Worm (Caenorhabditis elegans) whole organism, mixed stage, embryonic: ENCODE results near the gene F10C1.8.
A peak's percentile ranks its signal among the peaks of the same experiment; 100 is the strongest.

ENCODE experiments used
- M03D4.4 ChIP-seq: sonication (generic microtip); optimal IDR thresholded peaks from 2 replicates; lab custom pipeline; 2017; ENCODE audit warnings: mild to moderate bottlenecking, missing genetic modification characterization, missing compliant biosample characterization
- bed-3 ChIP-seq: fragments of 200-800 bp; sonication (Bioruptor generic); optimal IDR thresholded peaks from 3 replicates; lab custom pipeline; 2018; ENCODE audit warnings: mild to moderate bottlenecking, missing genetic modification characterization, moderate library complexity, missing compliant biosample characterization
- ceh-39 ChIP-seq: fragments of 150-350 bp; optimal IDR thresholded peaks from 2 replicates; lab custom pipeline; 2014; ENCODE audit warnings: missing biosample characterization, missing genetic modification characterization
- ceh-43 ChIP-seq: fragments of 200-800 bp; sonication (Bioruptor generic); optimal IDR thresholded peaks from 2 replicates; lab custom pipeline; 2018; ENCODE audit warnings: mild to moderate bottlenecking, missing genetic modification characterization, moderate library complexity, missing compliant biosample characterization
- ceh-83 ChIP-seq: fragments of 200-800 bp; sonication (Bioruptor generic); optimal IDR thresholded peaks from 2 replicates; lab custom pipeline; 2018; ENCODE audit warnings: mild to moderate bottlenecking, missing genetic modification characterization, missing compliant biosample characterization
- ces-1 ChIP-seq: fragments of 150-350 bp; optimal IDR thresholded peaks from 2 replicates; lab custom pipeline; 2014; ENCODE audit warnings: missing biosample characterization, missing genetic modification reagents, missing genetic modification characterization
- cnd-1 ChIP-seq: fragments of 200-800 bp; sonication (Bioruptor generic); optimal IDR thresholded peaks from 2 replicates; lab custom pipeline; 2018; ENCODE audit warnings: mild to moderate bottlenecking, missing genetic modification characterization, missing compliant biosample characterization
- drap-1 ChIP-seq: fragments of 200-800 bp; sonication (Bioruptor generic); optimal IDR thresholded peaks from 3 replicates; lab custom pipeline; 2018; ENCODE audit warnings: mild to moderate bottlenecking, missing genetic modification characterization, missing compliant biosample characterization
- elt-3 ChIP-seq: fragments of 150-350 bp; optimal IDR thresholded peaks from 2 replicates; lab custom pipeline; 2014; ENCODE audit warnings: missing biosample characterization, missing genetic modification characterization
- flh-1 ChIP-seq: fragments of 200-800 bp; sonication (Bioruptor generic); optimal IDR thresholded peaks from 2 replicates; lab custom pipeline; 2018; ENCODE audit warnings: mild to moderate bottlenecking, missing genetic modification characterization, moderate library complexity, missing compliant biosample characterization
- ham-2 ChIP-seq: fragments of 200-800 bp; sonication (Bioruptor generic); optimal IDR thresholded peaks from 2 replicates; lab custom pipeline; 2018; ENCODE audit warnings: mild to moderate bottlenecking, missing genetic modification characterization, missing compliant biosample characterization
- hlh-1 ChIP-seq: fragments of 150-350 bp; optimal IDR thresholded peaks from 2 replicates; lab custom pipeline; 2014; ENCODE audit warnings: missing biosample characterization, missing genetic modification reagents, missing genetic modification characterization
- lin-13 ChIP-seq: fragments of 150-350 bp; optimal IDR thresholded peaks from 2 replicates; lab custom pipeline; 2014; ENCODE audit warnings: missing biosample characterization, missing genetic modification characterization
- lin-32 ChIP-seq: fragments of 200-800 bp; sonication (Bioruptor generic); optimal IDR thresholded peaks from 2 replicates; lab custom pipeline; 2018; ENCODE audit warnings: mild to moderate bottlenecking, missing genetic modification characterization, missing compliant biosample characterization
- lsy-2 ChIP-seq: fragments of 150-350 bp; optimal IDR thresholded peaks from 2 replicates; lab custom pipeline; 2014; ENCODE audit warnings: missing biosample characterization, missing genetic modification characterization
- mab-5 ChIP-seq: fragments of 150-350 bp; optimal IDR thresholded peaks from 2 replicates; lab custom pipeline; 2014; ENCODE audit warnings: missing biosample characterization, missing genetic modification characterization
- mep-1 ChIP-seq: fragments of 150-350 bp; optimal IDR thresholded peaks from 2 replicates; lab custom pipeline; 2017; ENCODE audit warnings: missing biosample characterization, missing genetic modification reagents, missing genetic modification characterization, inconsistent platforms
- mls-2 ChIP-seq: sonication (generic microtip); optimal IDR thresholded peaks from 2 replicates; lab custom pipeline; 2016; ENCODE audit warnings: mild to moderate bottlenecking, missing genetic modification characterization, moderate library complexity, missing compliant biosample characterization
- nhr-12 ChIP-seq: fragments of 150-350 bp; optimal IDR thresholded peaks from 2 replicates; lab custom pipeline; 2014; ENCODE audit warnings: missing biosample characterization, missing genetic modification characterization
- nhr-2 ChIP-seq: fragments of 150-350 bp; optimal IDR thresholded peaks from 2 replicates; lab custom pipeline; 2014; ENCODE audit warnings: missing biosample characterization, missing genetic modification characterization
- nhr-237 ChIP-seq: fragments of 150-350 bp; optimal IDR thresholded peaks from 2 replicates; lab custom pipeline; 2014; ENCODE audit warnings: missing biosample characterization, missing genetic modification characterization
- nhr-28 ChIP-seq: fragments of 150-350 bp; optimal IDR thresholded peaks from 2 replicates; lab custom pipeline; 2014; ENCODE audit warnings: missing biosample characterization, missing genetic modification characterization
- nhr-76 ChIP-seq: sonication (generic microtip); optimal IDR thresholded peaks from 2 replicates; lab custom pipeline; 2017; ENCODE audit warnings: missing biosample characterization, missing genetic modification characterization
- pha-4 ChIP-seq: fragments of 150-350 bp; optimal IDR thresholded peaks from 2 replicates; lab custom pipeline; 2018; ENCODE audit warnings: missing biosample characterization, missing genetic modification reagents, missing genetic modification characterization
- sem-2 ChIP-seq: fragments of 200-800 bp; sonication (Bioruptor generic); optimal IDR thresholded peaks from 2 replicates; lab custom pipeline; 2018; ENCODE audit warnings: mild to moderate bottlenecking, missing genetic modification characterization, missing compliant biosample characterization
- snpc-4 ChIP-seq: fragments of 150-350 bp; optimal IDR thresholded peaks from 2 replicates; lab custom pipeline; 2014; ENCODE audit warnings: missing biosample characterization, missing genetic modification characterization
- sptf-1 ChIP-seq: sonication (generic microtip); optimal IDR thresholded peaks from 2 replicates; lab custom pipeline; 2017; ENCODE audit warnings: mild to moderate bottlenecking, missing genetic modification characterization, moderate library complexity, missing compliant biosample characterization
- unc-120 ChIP-seq: sonication (generic microtip); optimal IDR thresholded peaks from 2 replicates; lab custom pipeline; 2017; ENCODE audit warnings: missing genetic modification characterization, missing compliant biosample characterization; ENCODE audit not compliant: poor library complexity, severe bottlenecking
- unc-39 ChIP-seq: fragments of 150-350 bp; optimal IDR thresholded peaks from 2 replicates; lab custom pipeline; 2014; ENCODE audit warnings: missing biosample characterization, missing genetic modification characterization
- unc-62 ChIP-seq: fragments of 150-350 bp; optimal IDR thresholded peaks from 2 replicates; lab custom pipeline; 2014; ENCODE audit warnings: missing biosample characterization, missing genetic modification reagents, missing genetic modification characterization
- zip-8 ChIP-seq: fragments of 150-350 bp; optimal IDR thresholded peaks from 2 replicates; lab custom pipeline; 2014; ENCODE audit warnings: missing biosample characterization, missing genetic modification characterization
- ztf-11 ChIP-seq: fragments of 150-350 bp; optimal IDR thresholded peaks from 2 replicates; lab custom pipeline; 2014; ENCODE audit warnings: missing biosample characterization, missing genetic modification characterization

F10C1.8 gene

ce11 chrII:5774120-5774519 lies 19.9 kb downstream of the F10C1.8 start, which contains the start of the genes dmd-5 and F10C1.1:
Gene dmd-5, minus strand, starts transcription at chrII:5774220.
Gene F10C1.1, plus strand, starts transcription at chrII:5774229.
- TF ChIP-seq elt-3 (no peak), cnd-1 (tag; lab: Kevin White, UChicago) (no peak), bed-3 (no peak), mab-5 (no peak), flh-1 (GFP tag; lab: Kevin White, UChicago) (no peak), snpc-4 (no peak), lsy-2 (tag; lab: Kevin White, UChicago) (no peak), pha-4 (tag; lab: Kevin White, UChicago) (no peak), unc-120 (no peak), M03D4.4 (tag; lab: Kevin White, UChicago) (no peak), nhr-76 (tag; lab: Kevin White, UChicago) (no peak), nhr-12 (no peak), lin-32 (GFP tag; lab: Kevin White, UChicago) (no peak), nhr-237 (tag; lab: Kevin White, UChicago) (no peak), drap-1 (GFP tag; lab: Kevin White, UChicago) (no peak), unc-39 (tag; lab: Kevin White, UChicago) (no peak), ceh-43 (GFP tag; lab: Kevin White, UChicago) (no peak), nhr-2 (tag; lab: Kevin White, UChicago) (no peak)
- TF ChIP-seq, all 35 proteins: peak for 0

DNA sequence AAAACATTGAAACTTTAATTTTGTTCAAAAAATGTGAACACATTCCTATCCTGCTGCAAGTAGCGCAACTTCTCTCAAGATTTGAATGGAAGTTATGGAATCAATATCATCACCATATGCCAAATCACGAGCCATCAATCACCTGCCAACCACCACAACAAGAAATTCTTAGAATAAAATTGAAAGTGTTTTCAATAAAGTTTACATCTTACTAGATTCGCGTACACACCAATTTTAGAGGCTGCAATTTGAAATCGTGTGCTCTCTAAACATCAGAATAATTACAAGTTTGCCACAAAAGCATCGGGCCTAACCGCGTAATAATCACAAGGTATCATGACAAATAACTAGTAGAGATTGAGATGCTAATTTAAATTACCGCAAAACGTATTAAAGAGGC lies 20.6 kb downstream of the F10C1.8 start:
- TF ChIP-seq zip-8 (tag; lab: Kevin White, UChicago) (no peak), lin-13 (tag; lab: Kevin White, UChicago) (no peak), cnd-1 (tag; lab: Kevin White, UChicago) (no peak), drap-1 (GFP tag; lab: Kevin White, UChicago) (no peak), ztf-11 (tag; lab: Kevin White, UChicago) (no peak), mep-1 (tag; lab: Kevin White, UChicago) (no peak), ceh-39 (tag; lab: Kevin White, UChicago) (no peak), mls-2 (tag; lab: Kevin White, UChicago) (no peak), nhr-76 (tag; lab: Kevin White, UChicago) (no peak), nhr-12 (no peak), unc-120 (no peak), hlh-1 (no peak), unc-39 (tag; lab: Kevin White, UChicago) (no peak), pha-4 (tag; lab: Kevin White, UChicago) (no peak), sem-2 (no peak), ceh-83 (GFP tag; lab: Kevin White, UChicago) (no peak), ces-1 (GFP tag; lab: Kevin White, UChicago) (no peak), mab-5 (no peak), sptf-1 (no peak)

DNA sequence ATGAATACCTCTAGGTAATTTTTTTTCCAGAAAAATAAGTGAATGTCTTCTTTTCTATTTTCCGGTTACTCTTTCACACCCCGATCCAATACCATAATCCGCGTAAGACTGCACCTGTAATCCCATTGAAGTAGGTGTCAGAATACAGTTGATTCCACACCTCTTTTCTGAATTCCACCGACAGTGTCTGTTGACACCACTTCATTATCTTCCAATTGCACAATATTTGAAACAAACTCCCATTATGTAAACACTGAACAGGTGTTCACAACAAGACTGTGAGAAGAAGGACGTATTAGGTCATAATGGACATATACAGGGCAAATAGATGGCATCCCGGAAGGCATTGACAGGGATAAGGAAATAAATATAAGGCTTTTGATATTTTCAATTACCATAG lies 23.1 kb downstream of the F10C1.8 start:
- TF ChIP-seq M03D4.4 (tag; lab: Kevin White, UChicago), result no peak
- no peak for TF ChIP-seq sem-2
- peak; percentile 94 for TF ChIP-seq nhr-2 (tag; lab: Kevin White, UChicago)
- no peak for TF ChIP-seq ces-1 (GFP tag; lab: Kevin White, UChicago)
- no peak for TF ChIP-seq nhr-28
- TF ChIP-seq bed-3, result no peak
- TF ChIP-seq lin-32 (GFP tag; lab: Kevin White, UChicago), result no peak
- no peak for TF ChIP-seq cnd-1 (tag; lab: Kevin White, UChicago)

ce11 chrII:5779866-5780265 lies 25.6 kb downstream of the F10C1.8 start:
- no peak for TF ChIP-seq ztf-11 (tag; lab: Kevin White, UChicago)
- no peak for TF ChIP-seq mls-2 (tag; lab: Kevin White, UChicago)
- peak; percentile 18 for TF ChIP-seq hlh-1
- no peak for TF ChIP-seq ceh-83 (GFP tag; lab: Kevin White, UChicago)
- no peak for TF ChIP-seq nhr-28
- no peak for TF ChIP-seq lin-13 (tag; lab: Kevin White, UChicago)
- TF ChIP-seq mab-5, result no peak
- TF ChIP-seq mep-1 (tag; lab: Kevin White, UChicago), result no peak
- TF ChIP-seq elt-3, result no peak
- peak; percentile 44 for TF ChIP-seq ces-1 (GFP tag; lab: Kevin White, UChicago)
- TF ChIP-seq ceh-43 (GFP tag; lab: Kevin White, UChicago), result no peak
- TF ChIP-seq unc-62, result no peak
- TF ChIP-seq ham-2 (GFP tag; lab: Kevin White, UChicago), result no peak
- no peak for TF ChIP-seq lsy-2 (tag; lab: Kevin White, UChicago)
- no peak for TF ChIP-seq nhr-2 (tag; lab: Kevin White, UChicago)
- peak; percentile 42 for TF ChIP-seq unc-120
